Worm (Caenorhabditis elegans) whole organism, L1 larva: ENCODE data around the gene cest-9.2.

Experiments
- C04F5.9 ChIP-seq: sonication (generic microtip); optimal IDR thresholded peaks from 2 replicates; lab custom pipeline; 2016; ENCODE audit warnings: missing genetic modification characterization, missing compliant biosample characterization
- C16A3.4 ChIP-seq: fragments of 150-350 bp; optimal IDR thresholded peaks from 2 replicates; lab custom pipeline; 2014; ENCODE audit warnings: missing biosample characterization, missing genetic modification characterization
- aha-1 ChIP-seq: fragments of 150-350 bp; optimal IDR thresholded peaks from 2 replicates; lab custom pipeline; 2014; ENCODE audit warnings: missing biosample characterization, missing genetic modification characterization
- aly-2 ChIP-seq: fragments of 150-350 bp; optimal IDR thresholded peaks from 2 replicates; lab custom pipeline; 2014; ENCODE audit warnings: missing biosample characterization, missing genetic modification characterization
- blmp-1 ChIP-seq: fragments of 150-350 bp; optimal IDR thresholded peaks from 2 replicates; lab custom pipeline; 2014; ENCODE audit warnings: missing biosample characterization, missing genetic modification characterization
- ceh-90 ChIP-seq: sonication (generic microtip); optimal IDR thresholded peaks from 2 replicates; lab custom pipeline; 2016; ENCODE audit warnings: missing genetic modification characterization, missing compliant biosample characterization
- ces-1 ChIP-seq: fragments of 150-350 bp; optimal IDR thresholded peaks from 2 replicates; lab custom pipeline; 2014; ENCODE audit warnings: missing biosample characterization, missing genetic modification reagents, missing genetic modification characterization
- dpl-1 ChIP-seq, 3 experiments: fragments of 150-350 bp in 2 of 3; sonication (generic microtip) in 1 of 3; optimal IDR thresholded peaks; 2 replicates each; lab custom pipeline; 2014 to 2017; ENCODE audit warnings: missing biosample characterization in 3 of 3, missing genetic modification characterization in 3 of 3, missing genetic modification reagents in 3 of 3
- dsc-1 ChIP-seq: sonication (generic microtip); optimal IDR thresholded peaks from 2 replicates; lab custom pipeline; 2016; ENCODE audit warnings: mild to moderate bottlenecking, missing genetic modification characterization, missing compliant biosample characterization
- efl-1 ChIP-seq, 4 experiments: fragments of 150-350 bp; optimal IDR thresholded peaks in 3 of 4; peaks in 1 of 4; 1 replicate in 1 of 4; 2 replicates in 3 of 4; lab custom pipeline; 2014; ENCODE audit warnings: missing biosample characterization in 2 of 4, missing genetic modification characterization in 2 of 4, missing genetic modification reagents in 2 of 4
- efl-3 ChIP-seq: fragments of 200-800 bp; sonication (Bioruptor generic); optimal IDR thresholded peaks from 2 replicates; lab custom pipeline; 2018; ENCODE audit warnings: mild to moderate bottlenecking, missing genetic modification characterization, missing compliant biosample characterization
- egl-13 ChIP-seq: sonication (generic microtip); optimal IDR thresholded peaks from 2 replicates; lab custom pipeline; 2016; ENCODE audit warnings: missing genotype, missing genetic modification reagents, missing genetic modification characterization, missing compliant biosample characterization
- fkh-10 ChIP-seq: sonication (generic microtip); optimal IDR thresholded peaks from 2 replicates; lab custom pipeline; 2017; ENCODE audit warnings: missing biosample characterization, missing genetic modification reagents, missing genetic modification characterization
- fkh-4 ChIP-seq: sonication (generic microtip); optimal IDR thresholded peaks from 2 replicates; lab custom pipeline; 2016; ENCODE audit warnings: missing compliant biosample characterization, missing genetic modification characterization, borderline replicate concordance
- fkh-8 ChIP-seq: sonication (generic microtip); optimal IDR thresholded peaks from 2 replicates; lab custom pipeline; 2016; ENCODE audit warnings: mild to moderate bottlenecking, missing genetic modification characterization, missing compliant biosample characterization
- fos-1 ChIP-seq: fragments of 150-350 bp; optimal IDR thresholded peaks from 2 replicates; lab custom pipeline; 2014; ENCODE audit warnings: missing biosample characterization, missing genetic modification characterization
- grh-1 ChIP-seq: fragments of 200-800 bp; sonication (Bioruptor generic); IDR thresholded peaks from 2 replicates; pipeline ENCODE4 v1.3.6; 2022; ENCODE audit warnings: missing genetic modification reagents, missing genetic modification characterization, missing compliant biosample characterization
- hlh-4 ChIP-seq: sonication (generic microtip); optimal IDR thresholded peaks from 2 replicates; lab custom pipeline; 2016; ENCODE audit warnings: mild to moderate bottlenecking, missing genetic modification characterization, missing compliant biosample characterization
- hpl-2 ChIP-seq: fragments of 150-350 bp; optimal IDR thresholded peaks from 2 replicates; lab custom pipeline; 2014; ENCODE audit warnings: missing biosample characterization, missing genetic modification reagents, missing genetic modification characterization
- lin-13 ChIP-seq: fragments of 150-350 bp; optimal IDR thresholded peaks from 2 replicates; lab custom pipeline; 2014; ENCODE audit warnings: missing biosample characterization, missing genetic modification reagents, missing genetic modification characterization
- lin-14 ChIP-seq: fragments of 200-800 bp; sonication (Bioruptor generic); optimal IDR thresholded peaks from 2 replicates; lab custom pipeline; 2018; ENCODE audit warnings: mild to moderate bottlenecking, missing genetic modification characterization, moderate library complexity, missing compliant biosample characterization
- lin-15B ChIP-seq: fragments of 150-350 bp; sonication (generic microtip); optimal IDR thresholded peaks from 3 replicates; lab custom pipeline; 2014; ENCODE audit warnings: missing biosample characterization, missing genetic modification characterization
- lin-39 ChIP-seq: fragments of 150-350 bp; optimal IDR thresholded peaks from 2 replicates; lab custom pipeline; 2014; ENCODE audit warnings: missing biosample characterization, missing genetic modification reagents, missing genetic modification characterization
- lir-3 ChIP-seq: sonication (generic microtip); optimal IDR thresholded peaks from 2 replicates; lab custom pipeline; 2016; ENCODE audit warnings: mild to moderate bottlenecking, missing genetic modification characterization, moderate library complexity, missing compliant biosample characterization; ENCODE audit not compliant: poor library complexity
- lsy-2 ChIP-seq, 2 experiments: fragments of 150-350 bp; optimal IDR thresholded peaks; 2 replicates each; lab custom pipeline; 2014; ENCODE audit warnings: missing biosample characterization in 2 of 2, missing genetic modification characterization in 2 of 2
- mab-9 ChIP-seq: fragments of 200-800 bp; sonication (Bioruptor generic); IDR thresholded peaks from 2 replicates; pipeline ENCODE4 v1.3.6; 2022; ENCODE audit warnings: missing genetic modification reagents, missing genetic modification characterization, missing compliant biosample characterization
- mep-1 ChIP-seq: fragments of 150-350 bp; optimal IDR thresholded peaks from 2 replicates; lab custom pipeline; 2014; ENCODE audit warnings: missing biosample characterization, missing genetic modification characterization
- nhr-20 ChIP-seq: sonication (generic microtip); optimal IDR thresholded peaks from 2 replicates; lab custom pipeline; 2016; ENCODE audit warnings: mild to moderate bottlenecking, missing genetic modification characterization, missing compliant biosample characterization
- nhr-237 ChIP-seq: fragments of 150-350 bp; optimal IDR thresholded peaks from 2 replicates; lab custom pipeline; 2014; ENCODE audit warnings: missing biosample characterization, missing genetic modification characterization
- nhr-47 ChIP-seq: sonication (generic microtip); optimal IDR thresholded peaks from 2 replicates; lab custom pipeline; 2016; ENCODE audit warnings: mild to moderate bottlenecking, missing genetic modification characterization, moderate library complexity, missing compliant biosample characterization
- nhr-71 ChIP-seq: sonication (generic microtip); optimal IDR thresholded peaks from 2 replicates; lab custom pipeline; 2016; ENCODE audit warnings: mild to moderate bottlenecking, missing genetic modification characterization, moderate library complexity, missing compliant biosample characterization
- nhr-77 ChIP-seq: fragments of 150-350 bp; optimal IDR thresholded peaks from 2 replicates; lab custom pipeline; 2014; ENCODE audit warnings: missing biosample characterization, missing genetic modification characterization
- nhr-90 ChIP-seq: sonication (generic microtip); optimal IDR thresholded peaks from 2 replicates; lab custom pipeline; 2016; ENCODE audit warnings: mild to moderate bottlenecking, missing genetic modification characterization, missing compliant biosample characterization; ENCODE audit not compliant: poor library complexity
- pqm-1 ChIP-seq: sonication (generic microtip); optimal IDR thresholded peaks from 3 replicates; lab custom pipeline; 2017; ENCODE audit warnings: missing biosample characterization, missing genetic modification characterization
- rnt-1 ChIP-seq: sonication (generic microtip); optimal IDR thresholded peaks from 2 replicates; lab custom pipeline; 2016; ENCODE audit warnings: mild to moderate bottlenecking, missing genetic modification characterization, moderate library complexity, missing compliant biosample characterization
- skn-1 ChIP-seq: fragments of 150-350 bp; optimal IDR thresholded peaks from 2 replicates; lab custom pipeline; 2014; ENCODE audit warnings: missing biosample characterization, missing genetic modification characterization
- snu-23 ChIP-seq: sonication (generic microtip); optimal IDR thresholded peaks from 2 replicates; lab custom pipeline; 2016; ENCODE audit warnings: missing genetic modification characterization, missing compliant biosample characterization
- sox-4 ChIP-seq: sonication (generic microtip); optimal IDR thresholded peaks from 2 replicates; lab custom pipeline; 2016; ENCODE audit warnings: missing genetic modification characterization, missing compliant biosample characterization
- sup-37 ChIP-seq: fragments of 200-800 bp; sonication (Bioruptor generic); optimal IDR thresholded peaks from 2 replicates; lab custom pipeline; 2018; ENCODE audit warnings: mild to moderate bottlenecking, missing genetic modification characterization, missing compliant biosample characterization
- swsn-7 ChIP-seq: sonication (generic microtip); optimal IDR thresholded peaks from 2 replicates; lab custom pipeline; 2016; ENCODE audit warnings: missing genetic modification characterization, missing compliant biosample characterization
- tbx-2 ChIP-seq: sonication (generic microtip); optimal IDR thresholded peaks from 2 replicates; lab custom pipeline; 2016; ENCODE audit warnings: missing genetic modification characterization, missing compliant biosample characterization
- tlp-1 ChIP-seq: fragments of 150-350 bp; optimal IDR thresholded peaks from 2 replicates; lab custom pipeline; 2014; ENCODE audit warnings: missing biosample characterization, missing genetic modification characterization
- unc-130 ChIP-seq: fragments of 150-350 bp; optimal IDR thresholded peaks from 2 replicates; lab custom pipeline; 2017; ENCODE audit warnings: missing biosample characterization, missing genetic modification characterization, inconsistent platforms
- unc-98 ChIP-seq: fragments of 200-800 bp; sonication (Bioruptor generic); IDR thresholded peaks from 2 replicates; pipeline ENCODE4 v1.3.6; 2022; ENCODE audit warnings: missing genetic modification characterization, missing compliant biosample characterization
- xbp-1 ChIP-seq: sonication (generic microtip); optimal IDR thresholded peaks from 2 replicates; lab custom pipeline; 2016; ENCODE audit warnings: missing genetic modification characterization, missing compliant biosample characterization
- zag-1 ChIP-seq: fragments of 150-350 bp; optimal IDR thresholded peaks from 2 replicates; lab custom pipeline; 2014; ENCODE audit warnings: missing biosample characterization, missing genetic modification characterization
- ztf-11 ChIP-seq, 2 experiments: sonication (generic microtip); optimal IDR thresholded peaks; 2 replicates each; lab custom pipeline; 2016 to 2017; ENCODE audit warnings: missing genetic modification characterization in 2 of 2, missing biosample characterization in 1 of 2, missing compliant biosample characterization in 1 of 2

Gene cest-9.2

ce11 chrX:12182684-12183477, 39.0 kb upstream of the cest-9.2 start (continued):
- no peak for TF ChIP-seq aha-1 (tag; lab: Kevin White, UChicago)
- peak; percentile 96 for TF ChIP-seq dsc-1 (tag; lab: Kevin White, UChicago)
- peak; percentile 58 for TF ChIP-seq lin-14 (GFP tag; lab: Kevin White, UChicago)
- TF ChIP-seq lin-39: no peak
- no peak for TF ChIP-seq pqm-1
- no peak for TF ChIP-seq C16A3.4 (tag; lab: Kevin White, UChicago)
- peak; percentile 29 for TF ChIP-seq blmp-1 (tag; lab: Kevin White, UChicago)
- peak; percentile 76 for TF ChIP-seq fkh-4
- TF ChIP-seq, all 84 proteins: peak for 10

- no peak for TF ChIP-seq zag-1 (tag; lab: Kevin White, UChicago)
- no peak for TF ChIP-seq grh-1 (GFP tag; lab: Robert Waterston, UW)
- peak; percentile 23 for TF ChIP-seq swsn-7 (tag; lab: Kevin White, UChicago)
- TF ChIP-seq lir-3 (tag; lab: Kevin White, UChicago): peak; percentile 3
- no peak for TF ChIP-seq hlh-4 (tag; lab: Kevin White, UChicago)
- no peak for TF ChIP-seq fkh-10 (GFP tag; lab: Kevin White, UChicago)
- TF ChIP-seq nhr-237 (tag; lab: Kevin White, UChicago): no peak
- TF ChIP-seq nhr-77 (tag; lab: Kevin White, UChicago): no peak
- TF ChIP-seq hpl-2 (GFP tag; lab: Kevin White, UChicago): no peak
- no peak for TF ChIP-seq skn-1 (tag; lab: Kevin White, UChicago)
- TF ChIP-seq egl-13 (tag; lab: Kevin White, UChicago): no peak
- TF ChIP-seq C16A3.4 (tag; lab: Kevin White, UChicago): no peak
- peak in 1 of 2 experiments; percentile 33 for TF ChIP-seq lsy-2 (tag; optimal IDR thresholded peaks at IDR 0.05; lab: Kevin White, UChicago)
- TF ChIP-seq rnt-1: no peak
- TF ChIP-seq efl-1 (optimal IDR thresholded peaks at IDR 0.05; lab: Kevin White, UChicago): no peak
- no peak for TF ChIP-seq efl-1 (GFP tag; optimal IDR thresholded peaks at IDR 0.05 in 1 of 2; lab: Kevin White, UChicago)
- peak; percentile 70 for TF ChIP-seq blmp-1 (tag; lab: Kevin White, UChicago)
- no peak for TF ChIP-seq unc-130 (tag; lab: Kevin White, UChicago)
- TF ChIP-seq tbx-2 (tag; lab: Kevin White, UChicago): peak; percentile 28
- peak; percentile 7 for TF ChIP-seq ces-1 (GFP tag; lab: Kevin White, UChicago)
- no peak for TF ChIP-seq fkh-4
- TF ChIP-seq lin-14 (GFP tag; lab: Kevin White, UChicago): peak; percentile 74
- TF ChIP-seq fkh-8 (tag; lab: Kevin White, UChicago): no peak
- TF ChIP-seq dsc-1 (tag; lab: Kevin White, UChicago): peak; percentile 1
- TF ChIP-seq nhr-90 (tag; lab: Kevin White, UChicago): no peak
- TF ChIP-seq mep-1: peak; percentile 45
- no peak for TF ChIP-seq ceh-90
- no peak for TF ChIP-seq dpl-1 (GFP tag; optimal IDR thresholded peaks at IDR 0.05; lab: Kevin White, UChicago)
- no peak for TF ChIP-seq sox-4
- no peak for TF ChIP-seq mab-9 (GFP tag; lab: Robert Waterston, UW)
- no peak for TF ChIP-seq xbp-1 (tag; lab: Kevin White, UChicago)
- no peak for TF ChIP-seq lin-15B (tag; lab: Kevin White, UChicago)
- TF ChIP-seq nhr-71 (tag; lab: Kevin White, UChicago): peak; percentile 23
- TF ChIP-seq nhr-47 (tag; lab: Kevin White, UChicago): peak; percentile 2
These were observed 37.5 kb upstream of the cest-9.2 start for ce11 chrX:12184393-12184792.

ce11 chrX:12185847-12186559, 35.9 kb upstream of the cest-9.2 start:
- no peak for TF ChIP-seq tlp-1 (tag; lab: Kevin White, UChicago)
- TF ChIP-seq aly-2 (tag; lab: Kevin White, UChicago): no peak
- no peak for TF ChIP-seq fkh-10 (GFP tag; lab: Kevin White, UChicago)
- no peak for TF ChIP-seq fos-1
- no peak for TF ChIP-seq grh-1 (GFP tag; lab: Robert Waterston, UW)
- peak; percentile 12 for TF ChIP-seq mep-1
- no peak for TF ChIP-seq sup-37
- peak; percentile 8 for TF ChIP-seq nhr-20 (tag; lab: Kevin White, UChicago)
- no peak for TF ChIP-seq efl-3 (GFP tag; lab: Kevin White, UChicago)
- TF ChIP-seq ztf-11 (tag; optimal IDR thresholded peaks at IDR 0.05; lab: Kevin White, UChicago): no peak
- TF ChIP-seq lin-13: no peak
- peak; percentile 15 for TF ChIP-seq lin-14 (GFP tag; lab: Kevin White, UChicago)
- no peak for TF ChIP-seq hpl-2 (GFP tag; lab: Kevin White, UChicago)
- no peak for TF ChIP-seq snu-23
- TF ChIP-seq unc-98: no peak
- no peak for TF ChIP-seq C04F5.9
